Worm (Caenorhabditis elegans) whole organism, L2 larva: ENCODE data around the gene Y102A5C.36.
A peak's percentile ranks its signal among the peaks of the same experiment; 100 is the strongest.

ENCODE experiments used
- C34F6.9 ChIP-seq: fragments of 150-350 bp; optimal IDR thresholded peaks from 2 replicates; lab custom pipeline; 2014; ENCODE audit warnings: missing biosample characterization, missing genetic modification characterization
- F13H6.1 ChIP-seq: sonication (generic microtip); optimal IDR thresholded peaks from 2 replicates; lab custom pipeline; 2016; ENCODE audit warnings: missing genetic modification characterization, missing compliant biosample characterization
- R02D3.7 ChIP-seq: fragments of 150-350 bp; optimal IDR thresholded peaks from 2 replicates; lab custom pipeline; 2014; ENCODE audit warnings: missing biosample characterization, missing genetic modification characterization
- Y55F3AM.14 ChIP-seq: fragments of 200-800 bp; sonication (Bioruptor generic); optimal IDR thresholded peaks from 2 replicates; lab custom pipeline; 2018; ENCODE audit warnings: mild to moderate bottlenecking, missing genetic modification characterization, missing compliant biosample characterization
- ZK546.5 ChIP-seq: sonication (generic microtip); optimal IDR thresholded peaks from 2 replicates; lab custom pipeline; 2017; ENCODE audit warnings: missing biosample characterization, missing genetic modification characterization
- alr-1 ChIP-seq: fragments of 150-350 bp; optimal IDR thresholded peaks from 2 replicates; lab custom pipeline; 2014; ENCODE audit warnings: missing biosample characterization, missing genetic modification characterization
- aly-2 ChIP-seq: fragments of 150-350 bp; optimal IDR thresholded peaks from 2 replicates; lab custom pipeline; 2014; ENCODE audit warnings: missing biosample characterization, missing genetic modification characterization
- ama-1 ChIP-seq: fragments of 150-350 bp; optimal IDR thresholded peaks from 2 replicates; lab custom pipeline; 2018; ENCODE audit warnings: inconsistent platforms
- blmp-1 ChIP-seq: sonication (generic microtip); optimal IDR thresholded peaks from 2 replicates; lab custom pipeline; 2017; ENCODE audit warnings: missing genetic modification characterization, mild to moderate bottlenecking, missing compliant biosample characterization, antibody characterized with exemption, moderate library complexity; ENCODE audit not compliant: insufficient read depth
- ceh-16 ChIP-seq: fragments of 150-350 bp; optimal IDR thresholded peaks from 2 replicates; lab custom pipeline; 2014; ENCODE audit warnings: missing biosample characterization, missing genetic modification characterization
- ceh-82 ChIP-seq: fragments of 150-350 bp; optimal IDR thresholded peaks from 2 replicates; lab custom pipeline; 2014; ENCODE audit warnings: missing biosample characterization, missing genetic modification characterization
- crh-2 ChIP-seq: sonication (generic microtip); optimal IDR thresholded peaks from 2 replicates; lab custom pipeline; 2017; ENCODE audit warnings: missing biosample characterization, missing genetic modification characterization
- dmd-4 ChIP-seq: sonication (generic microtip); optimal IDR thresholded peaks from 2 replicates; lab custom pipeline; 2017; ENCODE audit warnings: missing biosample characterization, missing genetic modification characterization
- egl-27 ChIP-seq: sonication (generic microtip); optimal IDR thresholded peaks from 3 replicates; lab custom pipeline; 2017; ENCODE audit warnings: missing biosample characterization, missing genetic modification reagents, missing genetic modification characterization
- elt-1 ChIP-seq: fragments of 150-350 bp; optimal IDR thresholded peaks from 2 replicates; lab custom pipeline; 2014; ENCODE audit warnings: missing biosample characterization, missing genetic modification characterization
- elt-3 ChIP-seq: sonication (generic microtip); optimal IDR thresholded peaks from 2 replicates; lab custom pipeline; 2017; ENCODE audit warnings: missing biosample characterization, missing genetic modification characterization
- fos-1 ChIP-seq: fragments of 150-350 bp; optimal IDR thresholded peaks from 2 replicates; lab custom pipeline; 2014; ENCODE audit warnings: missing biosample characterization, missing genetic modification characterization
- gmeb-1 ChIP-seq: fragments of 150-350 bp; optimal IDR thresholded peaks from 2 replicates; lab custom pipeline; 2014; ENCODE audit warnings: missing biosample characterization, missing genetic modification characterization
- lin-11 ChIP-seq: fragments of 150-350 bp; sonication (generic microtip); optimal IDR thresholded peaks from 2 replicates; lab custom pipeline; 2014; ENCODE audit warnings: missing biosample characterization, missing genetic modification characterization, inconsistent platforms, mixed read lengths
- lin-13 ChIP-seq: fragments of 150-350 bp; optimal IDR thresholded peaks from 2 replicates; lab custom pipeline; 2014; ENCODE audit warnings: missing biosample characterization, missing genetic modification reagents, missing genetic modification characterization
- lin-39 ChIP-seq: fragments of 150-350 bp; optimal IDR thresholded peaks from 2 replicates; lab custom pipeline; 2014; ENCODE audit warnings: missing biosample characterization, missing genetic modification reagents, missing genetic modification characterization
- lsy-2 ChIP-seq, 2 experiments: fragments of 150-350 bp in 1 of 2; sonication (generic microtip) in 1 of 2; optimal IDR thresholded peaks; 2 replicates each; lab custom pipeline; 2014 to 2017; ENCODE audit warnings: missing biosample characterization in 2 of 2, missing genetic modification characterization in 2 of 2
- mab-5 ChIP-seq: fragments of 150-350 bp; optimal IDR thresholded peaks from 2 replicates; lab custom pipeline; 2014; ENCODE audit warnings: missing biosample characterization, missing genetic modification characterization
- mbf-1 ChIP-seq: sonication (generic microtip); optimal IDR thresholded peaks from 2 replicates; lab custom pipeline; 2017; ENCODE audit warnings: missing biosample characterization, missing genetic modification characterization
- mdl-1 ChIP-seq, 2 experiments: fragments of 150-350 bp in 1 of 2; sonication (generic microtip) in 1 of 2; optimal IDR thresholded peaks; 2 replicates each; lab custom pipeline; 2017; ENCODE audit warnings: missing biosample characterization in 2 of 2, missing genetic modification characterization in 2 of 2
- nhr-10 ChIP-seq: sonication (generic microtip); optimal IDR thresholded peaks from 2 replicates; lab custom pipeline; 2017; ENCODE audit warnings: missing biosample characterization, missing genetic modification characterization
- nhr-11 ChIP-seq: fragments of 150-350 bp; optimal IDR thresholded peaks from 2 replicates; lab custom pipeline; 2014; ENCODE audit warnings: missing biosample characterization, missing genetic modification characterization
- nhr-12 ChIP-seq: fragments of 150-350 bp; optimal IDR thresholded peaks from 2 replicates; lab custom pipeline; 2014; ENCODE audit warnings: missing biosample characterization, missing genetic modification characterization
- nhr-129 ChIP-seq: fragments of 150-350 bp; optimal IDR thresholded peaks from 2 replicates; lab custom pipeline; 2014; ENCODE audit warnings: missing biosample characterization, missing genetic modification characterization
- nhr-21 ChIP-seq: fragments of 150-350 bp; optimal IDR thresholded peaks from 2 replicates; lab custom pipeline; 2014; ENCODE audit warnings: missing biosample characterization, missing genetic modification characterization
- nhr-23 ChIP-seq: fragments of 150-350 bp; optimal IDR thresholded peaks from 2 replicates; lab custom pipeline; 2014; ENCODE audit warnings: missing biosample characterization, missing genetic modification reagents, missing genetic modification characterization
- nhr-237 ChIP-seq: fragments of 150-350 bp; optimal IDR thresholded peaks from 2 replicates; lab custom pipeline; 2014; ENCODE audit warnings: missing biosample characterization, missing genetic modification characterization
- nhr-25 ChIP-seq: fragments of 150-350 bp; sonication (generic microtip); optimal IDR thresholded peaks from 3 replicates; lab custom pipeline; 2014; ENCODE audit warnings: missing biosample characterization, missing genetic modification characterization
- nhr-6 ChIP-seq: fragments of 150-350 bp; optimal IDR thresholded peaks from 2 replicates; lab custom pipeline; 2014; ENCODE audit warnings: missing biosample characterization, missing genetic modification characterization
- nhr-77 ChIP-seq: fragments of 150-350 bp; optimal IDR thresholded peaks from 2 replicates; lab custom pipeline; 2014; ENCODE audit warnings: missing biosample characterization, missing genetic modification characterization
- peb-1 ChIP-seq: fragments of 150-350 bp; optimal IDR thresholded peaks from 2 replicates; lab custom pipeline; 2014; ENCODE audit warnings: missing biosample characterization, missing genetic modification characterization
- sem-4 ChIP-seq: fragments of 150-350 bp; optimal IDR thresholded peaks from 2 replicates; lab custom pipeline; 2014; ENCODE audit warnings: missing biosample characterization, missing genetic modification reagents, missing genetic modification characterization
- skn-1 ChIP-seq: sonication (generic microtip); optimal IDR thresholded peaks from 2 replicates; lab custom pipeline; 2017; ENCODE audit warnings: missing biosample characterization, missing genetic modification characterization
- sma-3 ChIP-seq: sonication (generic microtip); optimal IDR thresholded peaks from 2 replicates; lab custom pipeline; 2016; ENCODE audit warnings: missing genetic modification reagents, missing genetic modification characterization, missing compliant biosample characterization
- sma-9 ChIP-seq, 2 experiments: fragments of 150-350 bp in 1 of 2; sonication (generic microtip) in 1 of 2; optimal IDR thresholded peaks; 2 replicates each; lab custom pipeline; 2014 to 2016; ENCODE audit warnings: missing genetic modification characterization in 2 of 2, mild to moderate bottlenecking in 1 of 2, missing biosample characterization in 1 of 2, missing compliant biosample characterization in 1 of 2, missing genetic modification reagents in 1 of 2, moderate library complexity in 1 of 2
- snpc-4 ChIP-seq: fragments of 150-350 bp; optimal IDR thresholded peaks from 2 replicates; lab custom pipeline; 2014; ENCODE audit warnings: missing biosample characterization, missing genetic modification characterization
- unc-39 ChIP-seq: fragments of 150-350 bp; optimal IDR thresholded peaks from 2 replicates; lab custom pipeline; 2014; ENCODE audit warnings: missing biosample characterization, missing genetic modification characterization
- unc-55 ChIP-seq: fragments of 150-350 bp; sonication (generic microtip); optimal IDR thresholded peaks from 3 replicates; lab custom pipeline; 2014; ENCODE audit warnings: missing biosample characterization, missing genetic modification reagents, missing genetic modification characterization
- unc-62 ChIP-seq: fragments of 150-350 bp; optimal IDR thresholded peaks from 2 replicates; lab custom pipeline; 2014; ENCODE audit warnings: missing biosample characterization, missing genetic modification reagents, missing genetic modification characterization
- zag-1 ChIP-seq: fragments of 150-350 bp; optimal IDR thresholded peaks from 2 replicates; lab custom pipeline; 2014; ENCODE audit warnings: missing biosample characterization, missing genetic modification characterization
- ztf-1 ChIP-seq: fragments of 200-800 bp; sonication (Bioruptor generic); conservative IDR thresholded peaks from 2 replicates; pipeline ENCODE4 v1.3.6; 2022; ENCODE audit warnings: missing genetic modification characterization, missing compliant biosample characterization
- ztf-11 ChIP-seq: sonication (generic microtip); optimal IDR thresholded peaks from 2 replicates; lab custom pipeline; 2017; ENCODE audit warnings: missing biosample characterization, missing genetic modification characterization
- ztf-4 ChIP-seq: fragments of 150-350 bp; optimal IDR thresholded peaks from 2 replicates; lab custom pipeline; 2014; ENCODE audit warnings: missing biosample characterization, missing genetic modification characterization

The Y102A5C.36 gene

ce11 chrV:16965655-16966054 lies 38.4 kb upstream of the Y102A5C.36 start, which contains the start of gene efl-1:
TSS of gene efl-1 (minus strand) at chrV:16965675.
- no peak for TF ChIP-seq skn-1 (tag; lab: Kevin White, UChicago)
- TF ChIP-seq elt-3 (tag; lab: Kevin White, UChicago): no peak
- peak; percentile 94 for TF ChIP-seq C34F6.9 (tag; lab: Kevin White, UChicago)
- no peak for TF ChIP-seq peb-1 (tag; lab: Kevin White, UChicago)
- no peak for TF ChIP-seq ama-1 (lab: Kevin White, UChicago)
- TF ChIP-seq ztf-1 (GFP tag; lab: Robert Waterston, UW): no peak
- peak; percentile 95 for TF ChIP-seq mab-5 (tag; lab: Kevin White, UChicago)
- no peak for TF ChIP-seq sma-9 (GFP tag; optimal IDR thresholded peaks at IDR 0.05; lab: Kevin White, UChicago)
- TF ChIP-seq sma-9 (tag; optimal IDR thresholded peaks at IDR 0.05; lab: Kevin White, UChicago): no peak
- TF ChIP-seq F13H6.1 (tag; lab: Kevin White, UChicago): peak; percentile 85
- no peak for TF ChIP-seq ZK546.5 (tag; lab: Kevin White, UChicago)
- TF ChIP-seq mbf-1: no peak
- TF ChIP-seq unc-62 (GFP tag; lab: Kevin White, UChicago): no peak
- TF ChIP-seq crh-2 (tag; lab: Kevin White, UChicago): peak; percentile 96
- TF ChIP-seq nhr-23 (tag; lab: Kevin White, UChicago): no peak
- peak; percentile 75 for TF ChIP-seq zag-1 (tag; lab: Kevin White, UChicago)
- peak; percentile 99 for TF ChIP-seq gmeb-1 (tag; lab: Kevin White, UChicago)
- TF ChIP-seq nhr-129 (tag; lab: Kevin White, UChicago): peak; percentile 93
- no peak for TF ChIP-seq nhr-12
- peak; percentile 94 for TF ChIP-seq lin-13
- TF ChIP-seq elt-1 (tag; lab: Kevin White, UChicago): no peak
- TF ChIP-seq nhr-21 (tag; lab: Kevin White, UChicago): peak; percentile 83
- peak; percentile 33 for TF ChIP-seq ceh-16 (tag; lab: Kevin White, UChicago)
- peak; percentile 29 for TF ChIP-seq dmd-4 (tag; lab: Kevin White, UChicago)
- TF ChIP-seq unc-55 (GFP tag; lab: Kevin White, UChicago): peak; percentile 96
- peak; percentile 84 to 93 for TF ChIP-seq lsy-2 (tag; optimal IDR thresholded peaks at IDR 0.05; lab: Kevin White, UChicago)
- no peak for TF ChIP-seq unc-39
- peak; percentile 34 for TF ChIP-seq blmp-1 (tag; lab: Kevin White, UChicago)
- TF ChIP-seq sma-3 (GFP tag; lab: Kevin White, UChicago): peak; percentile 92
- peak in 1 of 2 experiments; percentile 34 for TF ChIP-seq mdl-1 (tag; optimal IDR thresholded peaks at IDR 0.05; lab: Kevin White, UChicago)
- peak; percentile 72 for TF ChIP-seq ceh-82 (tag; lab: Kevin White, UChicago)
- peak; percentile 93 for TF ChIP-seq snpc-4 (tag; lab: Kevin White, UChicago)
- TF ChIP-seq nhr-237: peak; percentile 64
- peak; percentile 77 for TF ChIP-seq sem-4 (tag; lab: Kevin White, UChicago)
- peak; percentile 29 for TF ChIP-seq R02D3.7 (tag; lab: Kevin White, UChicago)
- TF ChIP-seq lin-39 (tag; lab: Kevin White, UChicago): no peak
- TF ChIP-seq nhr-6 (tag; lab: Kevin White, UChicago): peak; percentile 78
- peak; percentile 84 for TF ChIP-seq egl-27 (tag; lab: Kevin White, UChicago)
- peak; percentile 34 for TF ChIP-seq ztf-4
- TF ChIP-seq nhr-11 (tag; lab: Kevin White, UChicago): no peak
- peak; percentile 84 for TF ChIP-seq nhr-25
- TF ChIP-seq nhr-77: no peak
- TF ChIP-seq alr-1 (tag; lab: Kevin White, UChicago): no peak
- TF ChIP-seq nhr-10: peak; percentile 69
- TF ChIP-seq Y55F3AM.14: peak; percentile 13
- no peak for TF ChIP-seq aly-2
- no peak for TF ChIP-seq ztf-11 (tag; lab: Kevin White, UChicago)
- TF ChIP-seq lin-11 (tag; lab: Kevin White, UChicago): peak; percentile 66
- peak; percentile 63 for TF ChIP-seq fos-1 (tag; lab: Kevin White, UChicago)
- TF ChIP-seq, all 48 proteins: peak for 29
